Worm (Caenorhabditis elegans) whole organism, mixed stage, embryonic: ENCODE measurements around the gene F26D11.13.

ENCODE experiments used
- M03D4.4 ChIP-seq: sonication (generic microtip); optimal IDR thresholded peaks from 2 replicates; lab custom pipeline; 2017; ENCODE audit warnings: mild to moderate bottlenecking, missing genetic modification characterization, missing compliant biosample characterization
- bed-3 ChIP-seq: fragments of 200-800 bp; sonication (Bioruptor generic); optimal IDR thresholded peaks from 3 replicates; lab custom pipeline; 2018; ENCODE audit warnings: mild to moderate bottlenecking, missing genetic modification characterization, moderate library complexity, missing compliant biosample characterization
- blmp-1 ChIP-seq: fragments of 150-350 bp; optimal IDR thresholded peaks from 2 replicates; lab custom pipeline; 2014; ENCODE audit warnings: missing biosample characterization, missing genetic modification characterization
- ceh-43 ChIP-seq: fragments of 200-800 bp; sonication (Bioruptor generic); optimal IDR thresholded peaks from 2 replicates; lab custom pipeline; 2018; ENCODE audit warnings: mild to moderate bottlenecking, missing genetic modification characterization, moderate library complexity, missing compliant biosample characterization
- ceh-83 ChIP-seq: fragments of 200-800 bp; sonication (Bioruptor generic); optimal IDR thresholded peaks from 2 replicates; lab custom pipeline; 2018; ENCODE audit warnings: mild to moderate bottlenecking, missing genetic modification characterization, missing compliant biosample characterization
- ces-1 ChIP-seq: fragments of 150-350 bp; optimal IDR thresholded peaks from 2 replicates; lab custom pipeline; 2014; ENCODE audit warnings: missing biosample characterization, missing genetic modification reagents, missing genetic modification characterization
- elt-1 ChIP-seq: sonication (generic microtip); optimal IDR thresholded peaks from 2 replicates; lab custom pipeline; 2017; ENCODE audit warnings: missing genetic modification characterization, mild to moderate bottlenecking, missing compliant biosample characterization, antibody characterized with exemption, moderate library complexity, borderline replicate concordance; ENCODE audit not compliant: insufficient read depth
- flh-1 ChIP-seq: fragments of 200-800 bp; sonication (Bioruptor generic); optimal IDR thresholded peaks from 2 replicates; lab custom pipeline; 2018; ENCODE audit warnings: mild to moderate bottlenecking, missing genetic modification characterization, moderate library complexity, missing compliant biosample characterization
- hlh-1 ChIP-seq: fragments of 150-350 bp; optimal IDR thresholded peaks from 2 replicates; lab custom pipeline; 2014; ENCODE audit warnings: missing biosample characterization, missing genetic modification reagents, missing genetic modification characterization
- lin-32 ChIP-seq: fragments of 200-800 bp; sonication (Bioruptor generic); optimal IDR thresholded peaks from 2 replicates; lab custom pipeline; 2018; ENCODE audit warnings: mild to moderate bottlenecking, missing genetic modification characterization, missing compliant biosample characterization
- lsy-2 ChIP-seq: fragments of 150-350 bp; optimal IDR thresholded peaks from 2 replicates; lab custom pipeline; 2014; ENCODE audit warnings: missing biosample characterization, missing genetic modification characterization
- mab-5 ChIP-seq: fragments of 150-350 bp; optimal IDR thresholded peaks from 2 replicates; lab custom pipeline; 2014; ENCODE audit warnings: missing biosample characterization, missing genetic modification characterization
- mep-1 ChIP-seq: fragments of 150-350 bp; optimal IDR thresholded peaks from 2 replicates; lab custom pipeline; 2017; ENCODE audit warnings: missing biosample characterization, missing genetic modification reagents, missing genetic modification characterization, inconsistent platforms
- mls-2 ChIP-seq: sonication (generic microtip); optimal IDR thresholded peaks from 2 replicates; lab custom pipeline; 2016; ENCODE audit warnings: mild to moderate bottlenecking, missing genetic modification characterization, moderate library complexity, missing compliant biosample characterization
- nhr-12 ChIP-seq: fragments of 150-350 bp; optimal IDR thresholded peaks from 2 replicates; lab custom pipeline; 2014; ENCODE audit warnings: missing biosample characterization, missing genetic modification characterization
- nhr-237 ChIP-seq: fragments of 150-350 bp; optimal IDR thresholded peaks from 2 replicates; lab custom pipeline; 2014; ENCODE audit warnings: missing biosample characterization, missing genetic modification characterization
- nhr-28 ChIP-seq: fragments of 150-350 bp; optimal IDR thresholded peaks from 2 replicates; lab custom pipeline; 2014; ENCODE audit warnings: missing biosample characterization, missing genetic modification characterization
- nhr-76 ChIP-seq: sonication (generic microtip); optimal IDR thresholded peaks from 2 replicates; lab custom pipeline; 2017; ENCODE audit warnings: missing biosample characterization, missing genetic modification characterization
- pha-4 ChIP-seq: fragments of 150-350 bp; optimal IDR thresholded peaks from 2 replicates; lab custom pipeline; 2018; ENCODE audit warnings: missing biosample characterization, missing genetic modification reagents, missing genetic modification characterization
- sem-2 ChIP-seq: fragments of 200-800 bp; sonication (Bioruptor generic); optimal IDR thresholded peaks from 2 replicates; lab custom pipeline; 2018; ENCODE audit warnings: mild to moderate bottlenecking, missing genetic modification characterization, missing compliant biosample characterization
- snpc-4 ChIP-seq: fragments of 150-350 bp; optimal IDR thresholded peaks from 2 replicates; lab custom pipeline; 2014; ENCODE audit warnings: missing biosample characterization, missing genetic modification characterization
- sptf-1 ChIP-seq: sonication (generic microtip); optimal IDR thresholded peaks from 2 replicates; lab custom pipeline; 2017; ENCODE audit warnings: mild to moderate bottlenecking, missing genetic modification characterization, moderate library complexity, missing compliant biosample characterization
- unc-39 ChIP-seq: fragments of 150-350 bp; optimal IDR thresholded peaks from 2 replicates; lab custom pipeline; 2014; ENCODE audit warnings: missing biosample characterization, missing genetic modification characterization
- unc-62 ChIP-seq: fragments of 150-350 bp; optimal IDR thresholded peaks from 2 replicates; lab custom pipeline; 2014; ENCODE audit warnings: missing biosample characterization, missing genetic modification reagents, missing genetic modification characterization
- zip-8 ChIP-seq: fragments of 150-350 bp; optimal IDR thresholded peaks from 2 replicates; lab custom pipeline; 2014; ENCODE audit warnings: missing biosample characterization, missing genetic modification characterization

The F26D11.13 gene

ce11 chrV:7908431-7908830 lies 46.0 kb downstream of the F26D11.13 start:
- TF ChIP-seq nhr-76 (tag; lab: Kevin White, UChicago) (no peak), nhr-28 (tag; lab: Kevin White, UChicago) (no peak), hlh-1 (tag; lab: Kevin White, UChicago) (no peak), sptf-1 (tag; lab: Kevin White, UChicago) (no peak), ceh-43 (GFP tag; lab: Kevin White, UChicago) (no peak), lin-32 (GFP tag; lab: Kevin White, UChicago) (no peak), mls-2 (tag; lab: Kevin White, UChicago) (no peak), snpc-4 (tag; lab: Kevin White, UChicago) (no peak), bed-3 (GFP tag; lab: Kevin White, UChicago) (no peak), mab-5 (tag; lab: Kevin White, UChicago) (no peak)
- TF ChIP-seq, all 35 proteins: peak for 0

DNA sequence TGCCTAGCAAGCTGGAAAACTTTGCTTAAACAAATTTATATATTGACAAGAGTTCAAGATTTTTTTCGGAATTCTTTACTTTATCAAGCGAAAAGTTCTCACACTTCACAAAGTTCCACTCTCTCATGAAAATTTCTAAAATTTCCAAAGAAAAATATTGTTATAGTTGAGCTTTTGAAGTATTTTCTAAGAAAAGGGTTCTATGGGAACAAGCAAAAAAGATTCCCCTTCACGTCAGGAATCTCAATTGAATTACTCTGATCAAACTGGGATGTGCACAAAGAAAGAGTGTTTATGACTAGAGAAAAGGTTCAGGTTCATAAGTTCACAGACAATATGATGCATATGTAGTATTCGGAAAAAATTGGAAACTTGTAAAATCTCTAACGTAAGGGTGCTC lies 50.1 kb downstream of the F26D11.13 start:
- TF ChIP-seq pha-4 (tag; lab: Kevin White, UChicago): no peak
- TF ChIP-seq sptf-1 (tag; lab: Kevin White, UChicago): no peak
- TF ChIP-seq ceh-83: no peak
- TF ChIP-seq flh-1: no peak
- TF ChIP-seq nhr-237: no peak
- TF ChIP-seq lsy-2 (tag; lab: Kevin White, UChicago): no peak
- TF ChIP-seq M03D4.4 (tag; lab: Kevin White, UChicago): no peak
- no peak for TF ChIP-seq unc-39 (tag; lab: Kevin White, UChicago)
- no peak for TF ChIP-seq ces-1 (GFP tag; lab: Kevin White, UChicago)
- TF ChIP-seq unc-62 (GFP tag; lab: Kevin White, UChicago): no peak
- no peak for TF ChIP-seq snpc-4 (tag; lab: Kevin White, UChicago)
- no peak for TF ChIP-seq nhr-12
- TF ChIP-seq mep-1 (tag; lab: Kevin White, UChicago): no peak
- TF ChIP-seq zip-8: no peak
- no peak for TF ChIP-seq blmp-1 (tag; lab: Kevin White, UChicago)
- no peak for TF ChIP-seq sem-2 (GFP tag; lab: Kevin White, UChicago)
- TF ChIP-seq elt-1 (tag; lab: Kevin White, UChicago): no peak
- TF ChIP-seq, all 35 proteins: peak for 0
